Fruit fly (Drosophila melanogaster): Measurements from ENCODE around the gene mRpL16.

The mRpL16 gene

DNA sequence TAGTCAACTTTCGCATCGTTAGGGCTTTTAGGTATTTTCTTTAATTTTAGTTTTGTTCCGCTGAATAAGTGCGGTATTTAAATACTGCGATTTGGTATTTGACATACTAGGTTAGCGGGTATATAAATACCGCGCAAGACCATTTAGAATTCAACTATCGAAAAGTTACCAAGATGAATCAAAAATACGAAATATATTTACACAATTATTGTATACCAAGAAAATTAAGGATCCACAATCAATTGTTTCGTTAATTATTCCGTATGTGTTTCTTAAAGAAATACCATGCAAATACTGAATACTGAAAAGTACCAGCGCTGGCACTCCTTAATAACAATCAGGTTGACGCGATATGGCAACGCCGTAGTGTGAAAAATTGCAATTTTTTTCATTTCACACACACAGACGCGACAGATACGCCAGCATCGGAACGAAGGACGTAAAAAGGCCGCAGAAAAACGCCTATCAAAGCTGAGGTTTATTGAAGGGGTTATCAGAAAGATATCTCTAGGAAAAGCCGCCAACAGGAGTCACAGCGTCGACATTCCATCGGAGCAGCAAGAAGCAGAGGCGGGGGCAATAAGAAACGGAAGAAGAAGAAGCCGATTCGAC, 16.4 kb upstream of the mRpL16 start, which contains the start of the genes Pgam5 and Vps26:
Pgam5 (minus strand) TSS at position 51 of the 612 bp plus-strand sequence.
Vps26 (plus strand) TSS at position 339 of the 612 bp plus-strand sequence.
- TF ChIP-seq CG8478 (optimal IDR thresholded peaks at IDR 0.05) = no peak

DNA sequence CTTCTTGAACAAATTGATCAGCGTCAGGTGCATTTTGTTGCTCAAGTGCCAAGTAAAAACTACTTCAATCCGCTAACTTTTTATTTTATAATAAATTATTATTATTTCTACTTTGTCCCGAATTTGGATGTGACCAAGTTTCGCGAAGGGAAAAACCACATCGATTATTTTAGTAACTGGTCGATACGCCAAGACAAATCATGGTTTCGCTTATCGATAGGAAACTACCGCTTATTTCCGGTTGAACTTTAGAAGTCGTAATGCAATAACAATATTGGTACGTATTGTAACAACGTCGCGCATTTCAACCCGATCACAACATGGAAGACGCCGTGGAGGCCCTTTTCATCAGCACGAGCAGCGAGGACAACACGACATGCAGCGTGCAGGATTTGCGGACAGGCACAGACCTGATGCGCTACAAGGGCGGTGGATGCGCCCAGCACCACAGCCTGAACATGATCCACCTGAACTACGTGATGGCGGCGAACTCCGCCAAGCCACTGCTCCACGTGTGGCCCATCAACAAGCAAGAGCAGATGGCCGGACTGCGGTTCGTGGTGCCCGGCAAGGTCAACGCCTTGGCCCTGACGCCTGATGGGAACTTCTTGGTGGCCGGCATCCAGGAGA, 12.8 kb upstream of the mRpL16 start, which contains the start of the genes CG14817 and CG14805:
CG14817 (minus strand) TSS at position 164 of the 630 bp plus-strand sequence.
CG14805 (plus strand) TSS at position 211 of the 630 bp plus-strand sequence.
- TF ChIP-seq CTCF (optimal IDR thresholded peaks at IDR 0.05) = no peak
- no peak for TF ChIP-seq CG8478 (optimal IDR thresholded peaks at IDR 0.05)

DNA sequence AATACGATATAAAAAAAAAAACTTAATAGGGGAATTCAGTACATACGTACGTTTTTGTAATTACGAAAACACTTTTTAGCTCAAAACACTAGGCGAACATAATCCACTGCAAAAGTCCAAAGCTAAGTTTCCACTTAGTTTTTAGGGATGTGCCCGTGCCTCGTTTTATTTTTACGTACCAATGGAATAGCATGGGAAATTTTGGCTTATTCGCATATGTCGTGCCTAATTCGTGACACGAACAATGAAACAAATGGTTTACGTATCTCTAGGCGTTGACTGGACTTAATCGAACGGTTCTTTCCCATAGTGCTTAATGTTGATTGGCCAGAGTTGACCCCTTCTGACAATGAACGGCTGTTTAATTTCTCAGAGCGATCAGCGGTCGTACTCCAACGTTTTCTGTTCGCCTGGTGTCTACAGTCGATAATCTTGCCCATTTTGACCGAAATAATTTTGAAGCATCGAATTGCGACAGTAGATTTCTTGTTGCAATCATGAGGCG, 10.4 kb upstream of the mRpL16 start, which contains the start of gene CG14818:
CG14818 (minus strand) TSS at position 169 of the 505 bp plus-strand sequence.
- no peak for TF ChIP-seq CTCF (optimal IDR thresholded peaks at IDR 0.05)
- no peak for TF ChIP-seq CG8478 (optimal IDR thresholded peaks at IDR 0.05)

DNA sequence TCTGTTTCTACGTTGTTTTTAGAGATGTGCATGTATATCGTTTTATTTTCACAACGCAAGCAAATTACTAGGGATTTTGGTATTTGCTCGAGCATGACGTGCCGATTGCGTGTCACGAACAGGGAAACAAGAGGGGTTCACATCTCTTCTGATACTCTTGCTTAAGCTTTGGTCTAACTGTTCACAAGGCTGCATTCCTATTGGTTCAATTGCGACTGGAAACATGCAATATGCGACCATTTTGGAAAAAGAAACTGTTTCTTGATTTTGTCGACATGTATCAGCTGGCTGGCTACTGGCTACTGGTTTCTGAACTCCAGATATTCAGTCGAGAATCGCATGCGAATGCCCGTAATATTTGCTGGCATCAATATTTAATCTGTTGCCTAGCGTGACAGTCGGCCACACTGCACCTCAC, 9.9 kb upstream of the mRpL16 start, which contains the start of gene Coa8:
Coa8 (plus strand) TSS at position 144 of the 418 bp plus-strand sequence.
- TF ChIP-seq CTCF (optimal IDR thresholded peaks at IDR 0.05) = no peak
- TF ChIP-seq CG8478 (optimal IDR thresholded peaks at IDR 0.05) = no peak

DNA sequence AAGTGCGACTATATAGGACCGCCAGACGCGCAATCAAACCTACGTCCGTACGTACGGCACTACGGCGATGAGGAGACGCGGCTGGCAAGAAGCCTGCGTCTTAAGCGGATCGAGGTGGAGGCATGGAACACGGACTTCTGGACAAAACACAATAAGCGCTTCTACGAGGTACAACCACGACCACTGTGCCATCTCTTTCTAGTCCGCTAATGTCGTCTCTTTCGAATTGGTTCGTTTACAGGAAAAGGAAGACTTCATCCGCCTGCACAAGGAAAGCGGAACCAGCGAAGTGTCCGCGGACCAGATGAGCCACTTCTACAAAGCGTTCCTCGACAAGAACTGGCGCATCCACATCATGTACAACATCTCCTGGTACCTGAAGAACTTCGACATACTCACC, 9.3 kb upstream of the mRpL16 start:
- TF ChIP-seq CG8478 (optimal IDR thresholded peaks at IDR 0.05) (no peak), CTCF (optimal IDR thresholded peaks at IDR 0.05) (no peak)

DNA sequence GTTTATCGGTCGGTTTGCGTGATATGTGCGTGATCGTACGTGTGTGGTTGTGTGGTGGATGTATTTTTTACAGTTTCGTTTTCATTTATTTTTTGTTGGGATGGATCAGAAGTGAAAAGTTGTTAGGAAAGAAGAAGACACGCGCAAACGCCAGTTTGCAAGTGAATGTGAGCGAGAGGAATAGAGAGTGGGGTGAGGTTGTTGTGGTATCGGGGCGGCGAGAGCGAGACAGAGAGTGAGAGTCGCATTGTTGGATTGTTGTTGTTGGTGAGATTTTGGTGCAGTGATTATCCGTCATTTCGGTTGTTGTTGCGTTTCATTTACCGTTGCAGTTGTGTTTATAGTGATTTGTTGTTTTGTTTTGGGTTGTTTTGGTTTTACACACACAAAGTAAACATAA, 3.5 kb downstream of the mRpL16 start:
- TF ChIP-seq CTCF (optimal IDR thresholded peaks at IDR 0.05) (no peak), CG8478 (optimal IDR thresholded peaks at IDR 0.05) (no peak)

DNA sequence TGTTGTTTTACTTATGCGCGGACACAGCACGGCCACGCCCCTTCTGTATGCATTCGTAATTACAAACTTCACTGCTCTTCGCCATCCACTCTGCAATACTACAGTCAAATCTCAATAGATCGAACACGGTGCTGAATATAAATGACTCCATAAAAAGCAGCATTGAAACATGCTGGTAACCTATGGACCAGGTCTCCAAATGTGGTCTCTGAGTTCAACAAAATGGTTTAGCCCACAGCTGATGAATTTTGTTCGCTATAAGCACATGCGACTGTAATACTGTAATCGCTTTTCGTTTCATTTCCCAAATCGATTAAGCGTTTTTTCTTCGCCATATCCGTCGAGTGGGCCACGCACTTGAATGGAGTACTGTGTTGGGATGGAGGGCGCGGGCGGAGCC, 7.3 kb downstream of the mRpL16 start:
- no peak for TF ChIP-seq CTCF (optimal IDR thresholded peaks at IDR 0.05)
- TF ChIP-seq CG8478 (optimal IDR thresholded peaks at IDR 0.05) = no peak

DNA sequence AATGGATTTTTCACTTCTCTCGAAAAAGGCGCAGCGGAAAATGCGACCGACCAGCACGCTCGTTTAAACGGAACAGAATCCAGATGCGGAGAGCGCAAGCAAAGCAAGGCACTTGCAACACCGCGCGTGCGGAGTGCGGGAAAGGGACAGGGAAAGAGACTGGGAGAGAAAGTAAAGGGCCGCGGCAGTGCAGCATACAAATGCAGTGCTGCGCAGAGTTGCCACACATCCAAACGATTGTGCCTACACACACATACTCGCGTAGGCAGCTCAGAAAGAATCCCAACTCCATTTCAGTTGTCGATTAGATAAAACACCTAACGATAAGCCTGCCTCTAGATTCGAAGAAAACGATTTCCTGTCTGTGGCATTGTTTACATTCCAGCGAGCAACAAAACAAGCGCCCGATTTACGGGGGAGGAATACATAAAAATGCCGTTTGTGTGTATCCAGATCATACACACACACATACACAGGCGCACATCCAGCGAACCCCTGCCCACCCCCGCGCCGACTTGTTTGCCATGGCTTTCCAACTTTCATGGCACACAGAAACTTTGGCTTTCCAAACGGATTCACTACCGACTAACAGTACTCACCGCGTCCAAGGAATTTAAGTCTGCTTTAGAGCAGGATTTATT, 9.5 kb downstream of the mRpL16 start:
- TF ChIP-seq CTCF (optimal IDR thresholded peaks at IDR 0.05) (no peak), CG8478 (optimal IDR thresholded peaks at IDR 0.05) (no peak)

DNA sequence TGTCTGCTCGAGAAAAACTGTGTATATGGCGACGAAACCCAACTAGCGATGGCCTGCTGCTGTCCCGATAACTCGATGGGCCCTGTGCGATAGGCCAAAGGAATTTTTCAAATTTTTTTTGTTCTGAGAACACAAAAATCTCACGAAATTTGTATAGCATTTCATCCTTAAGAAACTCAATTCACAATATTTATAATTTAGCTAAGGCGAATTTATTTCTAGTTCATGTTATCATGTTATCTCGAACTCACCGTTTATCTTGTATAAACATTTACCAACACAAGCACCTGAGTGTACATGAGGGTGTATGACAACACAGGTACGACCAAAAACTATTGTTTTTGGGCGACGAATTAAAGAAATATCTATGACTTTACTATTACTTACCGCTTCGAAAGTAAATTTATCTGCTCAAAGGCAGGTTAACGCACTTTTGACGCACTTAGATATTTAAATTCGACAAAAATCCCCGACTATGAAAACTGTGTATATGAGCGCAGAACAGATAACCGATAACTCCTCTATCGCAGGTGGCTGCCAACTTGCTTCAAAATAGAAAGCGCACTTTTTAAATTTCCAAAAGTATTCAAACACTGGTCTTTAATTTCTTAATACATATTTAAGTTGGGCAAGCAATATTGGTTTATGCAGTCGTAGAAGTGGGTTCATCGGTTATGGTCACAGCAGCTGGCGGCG, 10.2 kb downstream of the mRpL16 start, which contains the start of gene arm:
arm (minus strand) TSS at position 524 of the 696 bp plus-strand sequence.
- TF ChIP-seq CG8478 (optimal IDR thresholded peaks at IDR 0.05) = no peak
- no peak for TF ChIP-seq CTCF (optimal IDR thresholded peaks at IDR 0.05)

DNA sequence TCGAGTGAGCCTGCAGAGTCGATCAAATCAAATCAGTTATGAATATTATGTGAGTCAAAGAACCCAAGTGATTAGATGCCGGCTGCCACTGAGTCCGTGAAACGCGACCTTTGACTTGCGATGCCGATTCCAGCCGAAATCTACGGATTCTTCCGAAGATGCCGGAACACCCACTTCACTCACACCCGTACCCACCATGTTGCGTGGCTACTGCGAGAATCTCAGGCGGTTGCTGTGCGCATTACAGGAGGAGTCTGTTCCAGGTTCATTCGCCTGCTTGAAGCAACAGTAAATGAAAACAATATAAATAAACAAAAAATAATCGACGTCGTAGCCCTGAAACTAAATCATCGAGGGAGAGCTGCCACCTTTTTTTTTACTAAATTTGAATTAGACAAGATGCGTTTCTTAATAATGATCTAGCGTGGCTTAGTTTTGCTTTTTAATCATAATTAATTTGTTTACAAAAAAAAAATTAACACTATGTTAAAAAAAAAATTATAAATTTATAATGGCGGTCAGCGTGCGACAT, 11.6 kb downstream of the mRpL16 start, which contains the start of gene Ldaf1:
Ldaf1 (minus strand) TSS at position 307 of the 532 bp plus-strand sequence.
- TF ChIP-seq CTCF (optimal IDR thresholded peaks at IDR 0.05) (no peak), CG8478 (optimal IDR thresholded peaks at IDR 0.05) (no peak)

DNA sequence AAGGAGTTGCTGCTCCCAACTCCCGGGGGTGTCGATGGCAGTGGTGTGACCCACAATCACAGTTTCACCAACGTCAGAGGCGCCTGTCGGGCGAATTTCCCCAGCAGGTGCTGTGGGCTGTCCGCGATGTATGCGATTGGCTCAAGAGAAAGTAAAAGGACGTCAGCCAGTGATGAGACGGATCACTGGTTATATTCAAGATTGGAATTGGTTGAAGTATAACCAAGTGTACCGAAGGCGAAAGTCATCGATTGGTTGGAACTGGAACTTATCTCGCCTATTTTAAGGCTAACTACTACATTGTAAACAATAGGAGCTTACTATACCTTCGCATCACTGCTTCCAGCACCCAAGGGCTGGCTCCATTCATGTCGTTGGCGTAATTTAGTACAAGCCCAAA, 13.0 kb downstream of the mRpL16 start, which contains the start of gene CG32801:
CG32801 (minus strand) TSS at position 101 of the 400 bp plus-strand sequence.
- TF ChIP-seq CTCF (optimal IDR thresholded peaks at IDR 0.05) (no peak), CG8478 (optimal IDR thresholded peaks at IDR 0.05) (no peak)

DNA sequence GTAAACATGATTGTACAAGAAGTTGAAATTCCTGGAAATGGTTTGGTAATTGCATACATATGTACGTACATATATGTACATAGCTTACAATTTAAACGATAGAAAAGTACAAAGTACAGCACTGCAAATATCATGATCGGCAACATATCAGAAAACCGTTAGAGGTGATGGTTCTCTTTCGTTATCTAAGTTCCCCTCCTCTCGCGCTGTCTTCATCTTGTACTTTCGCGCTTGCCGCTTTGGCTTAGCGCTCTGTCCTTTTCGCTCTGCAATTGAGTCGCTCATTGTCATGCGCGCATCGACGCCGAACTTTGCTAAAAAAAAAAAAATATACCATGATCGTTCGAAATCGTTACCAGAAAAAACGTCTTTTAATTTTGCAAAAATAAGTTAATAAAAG, 13.9 kb downstream of the mRpL16 start:
- TF ChIP-seq CTCF (optimal IDR thresholded peaks at IDR 0.05) (no peak), CG8478 (optimal IDR thresholded peaks at IDR 0.05) (no peak)

DNA sequence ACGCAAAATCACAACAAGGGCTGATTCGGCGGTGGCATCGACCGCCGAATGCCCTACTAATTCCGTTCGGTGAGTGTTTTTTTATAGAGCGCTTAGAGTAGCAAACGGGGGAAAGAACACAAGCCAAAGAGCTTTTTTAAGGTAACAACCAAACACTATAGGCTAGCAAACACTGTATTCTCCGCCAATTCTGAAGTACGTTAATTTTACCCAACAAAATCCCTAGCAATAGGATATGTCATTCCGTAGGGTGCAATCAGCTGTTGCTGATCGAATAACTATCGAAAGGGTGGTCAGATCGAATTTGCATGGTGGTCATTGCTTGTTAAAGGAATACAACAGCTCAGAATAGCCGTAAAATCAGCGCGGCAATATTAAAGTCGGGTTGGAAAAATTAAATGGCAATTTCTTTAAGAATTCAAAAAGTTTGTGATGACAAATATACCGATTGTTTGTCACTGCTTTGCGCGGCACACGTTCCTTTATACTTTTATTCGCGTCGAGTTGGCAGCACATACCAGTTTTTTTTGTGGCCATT, 17.7 kb downstream of the mRpL16 start, which contains the start of gene mip130:
mip130 (plus strand) TSS at position 513 of the 538 bp plus-strand sequence.
- no peak for TF ChIP-seq CTCF (optimal IDR thresholded peaks at IDR 0.05)
- TF ChIP-seq CG8478 (optimal IDR thresholded peaks at IDR 0.05) = no peak

DNA sequence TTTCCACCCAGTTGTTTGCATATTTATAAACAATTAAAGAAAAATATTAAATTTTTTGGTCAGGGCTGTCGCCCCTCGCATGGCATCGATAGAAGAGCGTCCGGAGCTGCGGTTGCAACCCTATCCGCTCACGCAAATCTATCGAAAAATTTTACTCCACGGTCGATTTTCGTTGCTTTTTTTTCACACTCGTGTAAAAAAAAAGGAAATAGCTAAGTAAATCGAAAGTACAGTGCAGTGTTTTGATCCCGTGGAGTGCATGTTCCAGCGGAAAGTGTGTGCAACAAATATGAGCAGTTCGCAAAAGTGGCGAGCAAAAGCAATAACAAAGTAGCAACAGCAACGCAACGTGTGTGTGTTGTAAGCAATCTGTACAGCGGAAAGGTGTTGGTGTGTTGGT, 18.7 kb downstream of the mRpL16 start, which contains the start of the genes Edem1 and Rbcn-3B:
Edem1 (minus strand) TSS at position 71 of the 400 bp plus-strand sequence.
Rbcn-3B (plus strand) TSS at position 164 of the 400 bp plus-strand sequence.
- TF ChIP-seq CTCF (optimal IDR thresholded peaks at IDR 0.05) (no peak), CG8478 (optimal IDR thresholded peaks at IDR 0.05) (no peak)

Data from S2 (cell line).